ENCODE assay signal across 5 worm cellular contexts in genomic region chrV:7196498-7196966, ce11.
TF ChIP-seq lines count a peak whose summit lies in the region.

Gene F09G2.2, plus strand, starts transcription at chrV:7196916.

TF ChIP-seq in whole organism, L1 larva, 84 proteins besides CTCF, POLR2A, EP300 and RAD21 (continues in another document):
- TF ChIP-seq C04F5.9 (tag; optimal IDR thresholded peaks at IDR 0.05; lab: Kevin White, UChicago) (peak; percentile 22), Y116A8C.19 (tag; optimal IDR thresholded peaks at IDR 0.05; lab: Kevin White, UChicago; ENCODE audit: borderline replicate concordance) (no peak), isw-1 (GFP tag; IDR thresholded peaks at IDR 0.05; lab: Robert Waterston, UW) (peak; percentile 88), sup-37 (GFP tag; optimal IDR thresholded peaks at IDR 0.05; lab: Kevin White, UChicago) (peak; percentile 30), mef-2 (tag; optimal IDR thresholded peaks at IDR 0.05; lab: Kevin White, UChicago) (peak; percentile 62), ceh-82 (tag; optimal IDR thresholded peaks at IDR 0.05; lab: Kevin White, UChicago) (peak; percentile 92 to 94 (median 93)), hlh-4 (tag; optimal IDR thresholded peaks at IDR 0.05; lab: Kevin White, UChicago) (no peak), aly-2 (tag; optimal IDR thresholded peaks at IDR 0.05; lab: Kevin White, UChicago) (peak; percentile 46), lin-15B (tag; optimal IDR thresholded peaks at IDR 0.05; lab: Kevin White, UChicago) (peak; percentile 93), ama-1 (optimal IDR thresholded peaks at IDR 0.05; lab: Kevin White, UChicago) (peak; percentile 63), lin-13 (GFP tag; optimal IDR thresholded peaks at IDR 0.05; lab: Kevin White, UChicago) (peak; percentile 90), pax-3 (tag; optimal IDR thresholded peaks at IDR 0.05; lab: Kevin White, UChicago) (peak; percentile 60), skn-1 (tag; optimal IDR thresholded peaks at IDR 0.05; lab: Kevin White, UChicago) (peak; percentile 92), hlh-17 (GFP tag; optimal IDR thresholded peaks at IDR 0.05; lab: Kevin White, UChicago; ENCODE audit: borderline replicate concordance) (no peak), xbp-1 (tag; optimal IDR thresholded peaks at IDR 0.05; lab: Kevin White, UChicago) (peak; percentile 94), nhr-19 (GFP tag; conservative IDR thresholded peaks at IDR 0.05; lab: Robert Waterston, UW) (peak; percentile 94), nhr-11 (tag; optimal IDR thresholded peaks at IDR 0.05; lab: Kevin White, UChicago) (peak; percentile 10)

TF ChIP-seq in whole organism, L3 larva, 47 proteins besides CTCF, POLR2A, EP300 and RAD21 (continues in another document):
- TF ChIP-seq jun-1 (tag; optimal IDR thresholded peaks at IDR 0.05; lab: Kevin White, UChicago) (peak; percentile 94), ceh-16 (tag; optimal IDR thresholded peaks at IDR 0.05; lab: Kevin White, UChicago) (no peak), hmg-11 (tag; optimal IDR thresholded peaks at IDR 0.05; lab: Kevin White, UChicago) (peak; percentile 82), egl-5 (tag; optimal IDR thresholded peaks at IDR 0.05; lab: Kevin White, UChicago) (peak; percentile 87), nhr-67 (tag; optimal IDR thresholded peaks at IDR 0.05; lab: Kevin White, UChicago) (no peak), ztf-11 (tag; optimal IDR thresholded peaks at IDR 0.05; lab: Kevin White, UChicago) (no peak), ceh-82 (tag; optimal IDR thresholded peaks at IDR 0.05; lab: Kevin White, UChicago) (peak; percentile 2), ceh-9 (tag; optimal IDR thresholded peaks at IDR 0.05; lab: Kevin White, UChicago) (no peak), skn-1 (tag; optimal IDR thresholded peaks at IDR 0.05; lab: Kevin White, UChicago) (peak; percentile 90), nhr-76 (tag; optimal IDR thresholded peaks at IDR 0.05; lab: Kevin White, UChicago) (no peak), nhr-12 (tag; optimal IDR thresholded peaks at IDR 0.05; lab: Kevin White, UChicago) (no peak), egl-27 (tag; optimal IDR thresholded peaks at IDR 0.05; lab: Kevin White, UChicago) (peak; percentile 46), nhr-77 (tag; optimal IDR thresholded peaks at IDR 0.05; lab: Kevin White, UChicago) (no peak), snpc-4 (tag; optimal IDR thresholded peaks at IDR 0.05; lab: Kevin White, UChicago) (peak; percentile 82), nhr-43 (tag; optimal IDR thresholded peaks at IDR 0.05; lab: Kevin White, UChicago; ENCODE audit: poor library complexity, severe bottlenecking) (peak; percentile 86), nhr-11 (tag; optimal IDR thresholded peaks at IDR 0.05; lab: Kevin White, UChicago) (no peak), elt-3 (tag; optimal IDR thresholded peaks at IDR 0.05; lab: Kevin White, UChicago) (no peak), nfya-1 (tag; optimal IDR thresholded peaks at IDR 0.05; lab: Kevin White, UChicago; ENCODE audit: insufficient read depth) (peak; percentile 95), R02D3.7 (tag; optimal IDR thresholded peaks at IDR 0.05; lab: Kevin White, UChicago) (peak; percentile 71)

TF ChIP-seq in whole organism, early embryonic, 17 proteins besides CTCF, POLR2A, EP300 and RAD21:
- TF ChIP-seq sea-1 (GFP tag; conservative IDR thresholded peaks at IDR 0.05; lab: Robert Waterston, UW) (no peak), B0310.2 (tag; optimal IDR thresholded peaks at IDR 0.05; lab: Kevin White, UChicago) (no peak), ceh-13 (GFP tag; optimal IDR thresholded peaks at IDR 0.05; lab: Kevin White, UChicago) (no peak), flt-1 (GFP tag; IDR thresholded peaks at IDR 0.05; lab: Robert Waterston, UW) (0 out of 2 replicates have a peak, but pooled peaks have one; percentile 12), tbx-11 (GFP tag; IDR thresholded peaks at IDR 0.05; lab: Robert Waterston, UW) (no peak), ceh-36 (tag; optimal IDR thresholded peaks at IDR 0.05; lab: Kevin White, UChicago) (no peak), ets-7 (tag; optimal IDR thresholded peaks at IDR 0.05; lab: Kevin White, UChicago) (no peak), hmbx-1 (tag; optimal IDR thresholded peaks at IDR 0.05; lab: Kevin White, UChicago) (no peak), hmg-4 (GFP tag; optimal IDR thresholded peaks at IDR 0.05; lab: Kevin White, UChicago) (peak; percentile 19), pes-1 (GFP tag; IDR thresholded peaks at IDR 0.05; lab: Robert Waterston, UW) (no peak), aly-1 (tag; optimal IDR thresholded peaks at IDR 0.05; lab: Kevin White, UChicago) (no peak), hnd-1 (tag; optimal IDR thresholded peaks at IDR 0.05; lab: Kevin White, UChicago) (no peak), tbx-37 (GFP tag; conservative IDR thresholded peaks at IDR 0.05; lab: Robert Waterston, UW) (no peak), tra-4 (tag; optimal IDR thresholded peaks at IDR 0.05; lab: Kevin White, UChicago) (no peak), F13C5.2 (tag; optimal IDR thresholded peaks at IDR 0.05; lab: Kevin White, UChicago) (peak; percentile 59), ama-1 (optimal IDR thresholded peaks at IDR 0.05; lab: Kevin White, UChicago) (no peak), scrt-1 (GFP tag; IDR thresholded peaks at IDR 0.05; lab: Robert Waterston, UW) (no peak)

TF ChIP-seq in whole organism, midembryonic, 9 proteins besides CTCF, POLR2A, EP300 and RAD21:
- TF ChIP-seq ztf-29 (GFP tag; IDR thresholded peaks at IDR 0.05; lab: Robert Waterston, UW) (no peak), tab-1 (GFP tag; IDR thresholded peaks at IDR 0.05; lab: Robert Waterston, UW) (no peak), T22C8.4 (GFP tag; IDR thresholded peaks at IDR 0.05; lab: Robert Waterston, UW) (no peak), flt-1 (GFP tag; IDR thresholded peaks at IDR 0.05; lab: Robert Waterston, UW) (peak; percentile 72), cog-1 (tag; optimal IDR thresholded peaks at IDR 0.05; lab: Kevin White, UChicago) (peak; percentile 43), klf-2 (GFP tag; conservative IDR thresholded peaks at IDR 0.05; lab: Robert Waterston, UW) (no peak)

TF ChIP-seq in whole organism, young adult, 124 proteins besides CTCF, POLR2A, EP300 and RAD21 (continues in another document):
- TF ChIP-seq sptf-2 (GFP tag; optimal IDR thresholded peaks at IDR 0.05; lab: Kevin White, UChicago) (no peak), ZK185.1 (tag; optimal IDR thresholded peaks at IDR 0.05; lab: Kevin White, UChicago; ENCODE audit: poor library complexity, severe bottlenecking) (peak; percentile 68), ama-1 (optimal IDR thresholded peaks at IDR 0.05; lab: Kevin White, UChicago) (no peak), ama-1 (GFP tag; optimal IDR thresholded peaks at IDR 0.05; lab: Kevin White, UChicago) (no peak), tbp1 (GFP tag; optimal IDR thresholded peaks at IDR 0.05; lab: Kevin White, UChicago) (peak; percentile 72), hsf-1 (GFP tag; IDR thresholded peaks at IDR 0.05; lab: Robert Waterston, UW) (peak; percentile 72; the same call in 1 of the 2 replicates), fkh-3 (tag; optimal IDR thresholded peaks at IDR 0.05; lab: Kevin White, UChicago) (no peak), K11D2.4 (GFP tag; IDR thresholded peaks at IDR 0.05; lab: Robert Waterston, UW) (peak; percentile 72), aptf-2 (GFP tag; conservative IDR thresholded peaks at IDR 0.05; lab: Robert Waterston, UW) (no peak), attf-6 (GFP tag; IDR thresholded peaks at IDR 0.05; lab: Robert Waterston, UW) (no peak), gei-17 (GFP tag; optimal IDR thresholded peaks at IDR 0.05; lab: Kevin White, UChicago) (peak; percentile 42), zim-3 (tag; optimal IDR thresholded peaks at IDR 0.05; lab: Kevin White, UChicago) (no peak), ztf-26 (tag; optimal IDR thresholded peaks at IDR 0.05; lab: Kevin White, UChicago) (peak; percentile 85), snpc-3.4 (tag; optimal IDR thresholded peaks at IDR 0.05; lab: Kevin White, UChicago) (peak; percentile 88), T26A5.8 (tag; optimal IDR thresholded peaks at IDR 0.05; lab: Kevin White, UChicago) (no peak), let-526 (GFP tag; IDR thresholded peaks at IDR 0.05; lab: Robert Waterston, UW) (peak; percentile 56; the same call in 1 of the 2 replicates), die-1 (tag; optimal IDR thresholded peaks at IDR 0.05; lab: Kevin White, UChicago) (no peak), xnd-1 (tag; optimal IDR thresholded peaks at IDR 0.05; lab: Kevin White, UChicago) (peak; percentile 77), C06A6.2 (GFP tag; conservative IDR thresholded peaks at IDR 0.05; lab: Robert Waterston, UW) (no peak; the same call in 1 of the 2 replicates), C17E4.6 (GFP tag; IDR thresholded peaks at IDR 0.05; lab: Robert Waterston, UW) (peak; percentile 81), mel-28 (tag; optimal IDR thresholded peaks at IDR 0.05; lab: Kevin White, UChicago; ENCODE audit: borderline replicate concordance) (no peak), unc-62 (GFP tag; optimal IDR thresholded peaks at IDR 0.05; lab: Kevin White, UChicago) (peak; percentile 13), Y53G8AR.9 (GFP tag; conservative IDR thresholded peaks at IDR 0.05; lab: Robert Waterston, UW) (peak; percentile 92), mes-4 (tag; optimal IDR thresholded peaks at IDR 0.05; lab: Kevin White, UChicago) (no peak), hlh-12 (tag; optimal IDR thresholded peaks at IDR 0.05; lab: Kevin White, UChicago) (no peak), egl-18 (GFP tag; IDR thresholded peaks at IDR 0.05; lab: Robert Waterston, UW) (no peak), ztf-25 (GFP tag; IDR thresholded peaks at IDR 0.05; lab: Robert Waterston, UW) (0 out of 2 replicates have a peak, but pooled peaks have one; percentile 40), unc-130 (GFP tag; optimal IDR thresholded peaks at IDR 0.05; lab: Kevin White, UChicago) (peak; percentile 32), F22D6.2 (tag; optimal IDR thresholded peaks at IDR 0.05; lab: Kevin White, UChicago) (peak; percentile 57), ets-4 (GFP tag; optimal IDR thresholded peaks at IDR 0.05; lab: Kevin White, UChicago) (peak; percentile 42), rcor-1 (GFP tag; IDR thresholded peaks at IDR 0.05; lab: Robert Waterston, UW) (peak; percentile 93), lin-54 (GFP tag; optimal IDR thresholded peaks at IDR 0.05; lab: Kevin White, UChicago) (peak; percentile 93), egrh-3 (GFP tag; IDR thresholded peaks at IDR 0.05; lab: Robert Waterston, UW) (peak; percentile 58), nhr-90 (tag; optimal IDR thresholded peaks at IDR 0.05; lab: Kevin White, UChicago) (peak; percentile 8), F39B2.1 (GFP tag; IDR thresholded peaks at IDR 0.05; lab: Robert Waterston, UW) (no peak), snpc-1.1 (tag; optimal IDR thresholded peaks at IDR 0.05; lab: Kevin White, UChicago; ENCODE audit: insufficient read depth) (peak; percentile 56), lir-1 (GFP tag; conservative IDR thresholded peaks at IDR 0.05; lab: Robert Waterston, UW) (peak; percentile 84), B0019.2 (GFP tag; conservative IDR thresholded peaks at IDR 0.05; lab: Robert Waterston, UW) (0 out of 2 replicates have a peak, but pooled peaks have one; percentile 53), ccch-3 (GFP tag; optimal IDR thresholded peaks at IDR 0.05; lab: Kevin White, UChicago) (no peak), ztf-3 (GFP tag; optimal IDR thresholded peaks at IDR 0.05; lab: Kevin White, UChicago) (no peak)

Comparison
In these comparisons a context has a peak if more than half of its experiments do, and no peak if none do; other contexts are left out.
1. Of the 8 proteins assayed by ChIP-seq in both whole organism, young adult and whole organism, L1 larva: peak only in whole organism, young adult: unc-62; only in whole organism, L1 larva: ama-1; in both: dpl-1, efl-1, lin-35, nhr-90, snpc-4 and unc-130; in neither: 0.